Worm (Caenorhabditis elegans) whole organism, young adult: ENCODE results near the gene T15H9.5.

Experiments
- ama-1 ChIP-seq, 3 experiments: fragments of 150-350 bp in 1 of 3; sonication (generic microtip) in 2 of 3; optimal IDR thresholded peaks; 2 replicates each; lab custom pipeline; 2014 to 2018; ENCODE audit warnings: missing biosample characterization in 2 of 3, missing genetic modification characterization in 2 of 3, missing genetic modification reagents in 2 of 3
- ceh-91 ChIP-seq: fragments of 200-800 bp; sonication (Bioruptor generic); IDR thresholded peaks from 2 replicates; pipeline ENCODE4 v1.3.6; 2022; ENCODE audit warnings: missing genetic modification reagents, missing genetic modification characterization, missing compliant biosample characterization
- let-607 ChIP-seq, 2 experiments: fragments of 200-800 bp in 1 of 2; sonication (Bioruptor generic) in 1 of 2; sonication (generic microtip) in 1 of 2; optimal IDR thresholded peaks; 2 replicates each; lab custom pipeline; 2016 to 2018; ENCODE audit warnings: mild to moderate bottlenecking in 2 of 2, missing compliant biosample characterization in 2 of 2, missing genetic modification characterization in 2 of 2, moderate library complexity in 2 of 2, missing genotype in 1 of 2
- rec-8 ChIP-seq, 2 experiments: sonication (generic microtip); optimal IDR thresholded peaks; 2 replicates each; lab custom pipeline; 2016; ENCODE audit warnings: mild to moderate bottlenecking in 2 of 2, missing genetic modification characterization in 2 of 2, missing genetic modification reagents in 2 of 2, missing genotype in 2 of 2, missing biosample characterization in 1 of 2, missing compliant biosample characterization in 1 of 2, moderate library complexity in 1 of 2
- sea-2 ChIP-seq: fragments of 200-800 bp; sonication (Bioruptor generic); IDR thresholded peaks from 2 replicates; pipeline ENCODE4 v1.3.6; 2022; ENCODE audit warnings: missing genetic modification characterization, missing compliant biosample characterization
- snpc-1.3 ChIP-seq: sonication (generic microtip); optimal IDR thresholded peaks from 2 replicates; lab custom pipeline; 2017; ENCODE audit warnings: missing genetic modification characterization, mild to moderate bottlenecking, missing compliant biosample characterization, antibody characterized with exemption, moderate library complexity, missing genotype, missing genetic modification reagents; ENCODE audit not compliant: insufficient read depth
- somi-1 ChIP-seq: fragments of 200-800 bp; sonication (Bioruptor generic); optimal IDR thresholded peaks from 2 replicates; lab custom pipeline; 2018; ENCODE audit warnings: mild to moderate bottlenecking, missing genetic modification characterization, missing compliant biosample characterization
- tbx-9 ChIP-seq: sonication (generic microtip); optimal IDR thresholded peaks from 2 replicates; lab custom pipeline; 2016; ENCODE audit warnings: borderline replicate concordance, missing genetic modification characterization, inconsistent platforms, missing compliant biosample characterization

- TF ChIP-seq ama-1 (optimal IDR thresholded peaks at IDR 0.05; lab: Kevin White, UChicago): no peak
- TF ChIP-seq ama-1 (GFP tag; optimal IDR thresholded peaks at IDR 0.05; lab: Kevin White, UChicago): no peak
- TF ChIP-seq ceh-91: no peak
- TF ChIP-seq snpc-1.3: no peak
- no peak for TF ChIP-seq somi-1 (GFP tag; lab: Kevin White, UChicago)
- no peak for TF ChIP-seq rec-8 (tag; optimal IDR thresholded peaks at IDR 0.05; lab: Kevin White, UChicago)
- TF ChIP-seq let-607 (tag; optimal IDR thresholded peaks at IDR 0.05; lab: Kevin White, UChicago): no peak
- TF ChIP-seq sea-2 (GFP tag; lab: Robert Waterston, UW): no peak
- no peak for TF ChIP-seq tbx-9 (tag; lab: Kevin White, UChicago)
Observed at ce11 chrII:9589667-9590066, 21.6 kb downstream of the T15H9.5 start, which contains the start of gene eral-1.
